Fruit fly (Drosophila melanogaster): ENCODE results near the gene CG31373.

- no peak for TF ChIP-seq Met (GFP tag; optimal IDR thresholded peaks at IDR 0.05)
- TF ChIP-seq CG7368 (GFP tag; optimal IDR thresholded peaks at IDR 0.05), result no peak
- TF ChIP-seq CG8119 (GFP tag; IDR thresholded peaks at IDR 0.05), result peak; percentile 50; the same call in 1 of the 3 replicates
- no peak for TF ChIP-seq achi (GFP tag; optimal IDR thresholded peaks at IDR 0.05)
- TF ChIP-seq CG11294 (GFP tag; IDR thresholded peaks at IDR 0.05), result peak; percentile 36; the same call in 1 of the 2 replicates
- no peak for TF ChIP-seq cyc (GFP tag; optimal IDR thresholded peaks at IDR 0.05)
- no peak for TF ChIP-seq Hr39 (GFP tag; optimal IDR thresholded peaks at IDR 0.05)
- TF ChIP-seq Blimp-1 (GFP tag; optimal IDR thresholded peaks at IDR 0.05), result no peak
- TF ChIP-seq CG6854 (GFP tag; optimal IDR thresholded peaks at IDR 0.05), result no peak
- TF ChIP-seq esn (GFP tag; optimal IDR thresholded peaks at IDR 0.05), result no peak
These were observed 20.3 kb downstream of the CG31373 start for dm6 chr3R:10688835-10689234.
